Fruit fly (Drosophila melanogaster) whole organism, embryonic: Measurements from ENCODE around the gene CG31275.

Source experiments
- Bdp1 ChIP-seq: fragments of 200-800 bp; sonication (Bioruptor generic); optimal IDR thresholded peaks from 3 replicates; lab custom pipeline; 2016; ENCODE audit warnings: missing biosample characterization, missing genetic modification characterization
- BtbVII ChIP-seq: fragments of 200-800 bp; sonication (Bioruptor generic); optimal IDR thresholded peaks from 3 replicates; lab custom pipeline; 2017; ENCODE audit warnings: missing biosample characterization, mild to moderate bottlenecking, missing genetic modification characterization
- CG10267 ChIP-seq: fragments of 200-800 bp; sonication (Bioruptor generic); optimal IDR thresholded peaks from 2 replicates; lab custom pipeline; 2018; ENCODE audit warnings: missing biosample characterization, mild to moderate bottlenecking, missing genetic modification characterization, moderate library complexity
- CG10543 ChIP-seq: fragments of 200-800 bp; sonication (Bioruptor generic); optimal IDR thresholded peaks from 3 replicates; lab custom pipeline; 2017; ENCODE audit warnings: missing biosample characterization, mild to moderate bottlenecking, missing genetic modification characterization, moderate library complexity
- CG11085 ChIP-seq: fragments of 200-800 bp; sonication (Bioruptor generic); IDR thresholded peaks from 2 replicates; pipeline ENCODE4 v1.3.6; 2022; ENCODE audit warnings: missing biosample characterization, missing genetic modification characterization
- CG11093 ChIP-seq: fragments of 200-800 bp; sonication (Bioruptor generic); IDR thresholded peaks from 3 replicates; pipeline ENCODE4 v1.3.6; 2022; ENCODE audit warnings: missing biosample characterization, missing genetic modification characterization
- CG11504 ChIP-seq: fragments of 200-800 bp; sonication (Bioruptor generic); optimal IDR thresholded peaks from 3 replicates; lab custom pipeline; 2019; ENCODE audit warnings: missing biosample characterization, mild to moderate bottlenecking, missing genetic modification characterization, moderate library complexity
- CG11560 ChIP-seq: fragments of 200-800 bp; sonication (Bioruptor generic); IDR thresholded peaks from 3 replicates; pipeline ENCODE4 v1.3.6; 2022; ENCODE audit warnings: missing biosample characterization, missing genetic modification characterization
- CG12155 ChIP-seq: fragments of 200-800 bp; sonication (Bioruptor generic); optimal IDR thresholded peaks from 3 replicates; lab custom pipeline; 2016; ENCODE audit warnings: missing biosample characterization, missing genetic modification characterization
- CG12769 ChIP-seq: fragments of 200-800 bp; sonication (Bioruptor generic); optimal IDR thresholded peaks from 2 replicates; lab custom pipeline; 2019; ENCODE audit warnings: missing biosample characterization, mild to moderate bottlenecking, missing genetic modification characterization, moderate library complexity
- CG13296 ChIP-seq: fragments of 200-800 bp; sonication (Bioruptor generic); optimal IDR thresholded peaks from 3 replicates; lab custom pipeline; 2018; ENCODE audit warnings: missing biosample characterization, mild to moderate bottlenecking, missing genetic modification characterization
- CG15601 ChIP-seq: fragments of 200-800 bp; sonication (Bioruptor generic); optimal IDR thresholded peaks from 3 replicates; lab custom pipeline; 2019; ENCODE audit warnings: missing biosample characterization, mild to moderate bottlenecking, missing genetic modification characterization, moderate library complexity
- CG1603 ChIP-seq: fragments of 200-800 bp; sonication (Bioruptor generic); optimal IDR thresholded peaks from 2 replicates; lab custom pipeline; 2019; ENCODE audit warnings: missing biosample characterization, mild to moderate bottlenecking, missing genetic modification characterization, moderate library complexity
- CG17361 ChIP-seq: fragments of 200-800 bp; sonication (Bioruptor generic); IDR thresholded peaks from 3 replicates; pipeline ENCODE4 v1.3.6; 2022; ENCODE audit warnings: missing biosample characterization, missing genetic modification characterization
- CG17568 ChIP-seq: fragments of 200-800 bp; sonication (Bioruptor generic); optimal IDR thresholded peaks from 2 replicates; lab custom pipeline; 2018; ENCODE audit warnings: missing biosample characterization, mild to moderate bottlenecking, missing genetic modification characterization, moderate library complexity
- CG34224 ChIP-seq: fragments of 200-800 bp; sonication (Bioruptor generic); IDR thresholded peaks from 3 replicates; pipeline ENCODE4 v1.3.6; 2022; ENCODE audit warnings: missing biosample characterization, missing genetic modification characterization; ENCODE audit not compliant: partially characterized antibody
- CG34422 ChIP-seq: fragments of 200-800 bp; sonication (Bioruptor generic); IDR thresholded peaks from 3 replicates; pipeline ENCODE4 v1.3.6; 2022; ENCODE audit warnings: missing biosample characterization, missing genetic modification characterization
- CG42726 ChIP-seq: fragments of 200-800 bp; sonication (Bioruptor generic); IDR thresholded peaks from 2 replicates; pipeline ENCODE4 v1.3.6; 2022; ENCODE audit warnings: missing biosample characterization, missing genetic modification characterization; ENCODE audit not compliant: partially characterized antibody
- CG4820 ChIP-seq: fragments of 200-800 bp; sonication (Bioruptor generic); optimal IDR thresholded peaks from 3 replicates; lab custom pipeline; 2016; ENCODE audit warnings: missing biosample characterization, missing genetic modification characterization
- CG7745 ChIP-seq: fragments of 200-800 bp; sonication (Bioruptor generic); optimal IDR thresholded peaks from 2 replicates; lab custom pipeline; 2018; ENCODE audit warnings: missing biosample characterization, mild to moderate bottlenecking, missing genetic modification characterization, moderate library complexity
- CG9437 ChIP-seq: fragments of 200-800 bp; sonication (Bioruptor generic); optimal IDR thresholded peaks from 2 replicates; lab custom pipeline; 2018; ENCODE audit warnings: missing biosample characterization, mild to moderate bottlenecking, missing genetic modification characterization
- Dfd ChIP-seq, 2 experiments: fragments of >200 bp; optimal IDR thresholded peaks; 2 replicates each; lab custom pipeline; 2017; ENCODE audit warnings: missing biosample characterization in 2 of 2, missing genetic modification characterization in 2 of 2
- Oaz ChIP-seq: fragments of 200-800 bp; sonication (Bioruptor generic); IDR thresholded peaks from 2 replicates; pipeline ENCODE4 v1.3.6; 2022; ENCODE audit warnings: missing biosample characterization, missing genetic modification characterization
- Oli ChIP-seq: fragments of 200-800 bp; sonication (Bioruptor generic); optimal IDR thresholded peaks from 2 replicates; lab custom pipeline; 2018; ENCODE audit warnings: missing biosample characterization, mild to moderate bottlenecking, missing genetic modification characterization, moderate library complexity
- Poxn ChIP-seq: fragments of 200-800 bp; sonication (Bioruptor generic); IDR thresholded peaks from 2 replicates; pipeline ENCODE4 v1.3.6; 2022; ENCODE audit warnings: missing biosample characterization, missing genetic modification characterization
- Six4 ChIP-seq: fragments of 200-800 bp; sonication (Bioruptor generic); optimal IDR thresholded peaks from 2 replicates; lab custom pipeline; 2016; ENCODE audit warnings: missing biosample characterization, missing genetic modification characterization
- aop ChIP-seq: fragments of 200-800 bp; sonication (Bioruptor generic); IDR thresholded peaks from 2 replicates; pipeline ENCODE4 v1.3.6; 2022; ENCODE audit warnings: missing biosample characterization, missing genetic modification characterization
- ap ChIP-seq: fragments of 200-800 bp; sonication (Bioruptor generic); IDR thresholded peaks from 2 replicates; pipeline ENCODE4 v1.3.6; 2022; ENCODE audit warnings: missing biosample characterization, missing genetic modification characterization
- bsh ChIP-seq, 2 experiments: fragments of 200-800 bp; sonication (Bioruptor generic); optimal IDR thresholded peaks; 2 replicates each; lab custom pipeline; 2017 to 2018; ENCODE audit warnings: mild to moderate bottlenecking in 2 of 2, missing biosample characterization in 2 of 2, missing genetic modification characterization in 2 of 2, moderate library complexity in 1 of 2
- dm ChIP-seq: fragments of 200-800 bp; sonication (Bioruptor generic); optimal IDR thresholded peaks from 3 replicates; lab custom pipeline; 2016; ENCODE audit warnings: missing biosample characterization, missing genetic modification characterization
- dmrt11E ChIP-seq: fragments of 200-800 bp; sonication (Bioruptor generic); optimal IDR thresholded peaks from 3 replicates; lab custom pipeline; 2018; ENCODE audit warnings: missing biosample characterization, mild to moderate bottlenecking, missing genetic modification characterization, moderate library complexity
- gcm2 ChIP-seq: fragments of 200-800 bp; sonication (Bioruptor generic); optimal IDR thresholded peaks from 2 replicates; lab custom pipeline; 2016; ENCODE audit warnings: missing biosample characterization, missing genetic modification characterization
- grn ChIP-seq: fragments of 200-800 bp; sonication (Bioruptor generic); optimal IDR thresholded peaks from 3 replicates; lab custom pipeline; 2017; ENCODE audit warnings: missing biosample characterization, missing genetic modification characterization
- her ChIP-seq: fragments of 200-800 bp; sonication (Bioruptor generic); optimal IDR thresholded peaks from 2 replicates; lab custom pipeline; 2016; ENCODE audit warnings: missing biosample characterization, missing genetic modification characterization
- insv ChIP-seq, 2 experiments: fragments of 200-800 bp; sonication (Bioruptor generic); optimal IDR thresholded peaks; 3 replicates each; lab custom pipeline; 2016 to 2018; ENCODE audit warnings: missing biosample characterization in 2 of 2, missing genetic modification characterization in 2 of 2
- kah ChIP-seq: fragments of 200-800 bp; sonication (Bioruptor generic); optimal IDR thresholded peaks from 2 replicates; lab custom pipeline; 2018; ENCODE audit warnings: missing biosample characterization, mild to moderate bottlenecking, missing genetic modification characterization
- kay ChIP-seq: fragments of 200-800 bp; sonication (Bioruptor generic); optimal IDR thresholded peaks from 2 replicates; lab custom pipeline; 2016; ENCODE audit warnings: missing biosample characterization, missing genetic modification characterization
- ken ChIP-seq: fragments of 200-800 bp; sonication (Bioruptor generic); IDR thresholded peaks from 3 replicates; pipeline ENCODE4 v1.3.6; 2022; ENCODE audit warnings: missing biosample characterization, missing genetic modification characterization
- lab ChIP-seq: fragments of 200-800 bp; sonication (Bioruptor generic); optimal IDR thresholded peaks from 3 replicates; lab custom pipeline; 2017; ENCODE audit warnings: missing biosample characterization, missing genetic modification characterization, mild to moderate bottlenecking, moderate library complexity, missing genetic modification reagents
- mld ChIP-seq: fragments of 200-800 bp; sonication (Bioruptor generic); IDR thresholded peaks from 3 replicates; pipeline ENCODE4 v1.3.6; 2022; ENCODE audit warnings: missing biosample characterization, missing genetic modification characterization; ENCODE audit not compliant: partially characterized antibody
- pita ChIP-seq: fragments of 200-800 bp; sonication (Bioruptor generic); optimal IDR thresholded peaks from 2 replicates; lab custom pipeline; 2017; ENCODE audit warnings: missing biosample characterization, mild to moderate bottlenecking, missing genetic modification characterization
- pros ChIP-seq: fragments of 200-800 bp; sonication (Bioruptor generic); optimal IDR thresholded peaks from 3 replicates; lab custom pipeline; 2019; ENCODE audit warnings: missing biosample characterization, mild to moderate bottlenecking, missing genetic modification characterization, moderate library complexity
- psq ChIP-seq: fragments of 200-800 bp; sonication (Bioruptor generic); optimal IDR thresholded peaks from 2 replicates; lab custom pipeline; 2017; ENCODE audit warnings: missing biosample characterization, missing genetic modification characterization
- pzg ChIP-seq: fragments of 200-800 bp; sonication (Bioruptor generic); optimal IDR thresholded peaks from 3 replicates; lab custom pipeline; 2018; ENCODE audit warnings: missing biosample characterization, mild to moderate bottlenecking, missing genetic modification characterization, moderate library complexity
- sima ChIP-seq: fragments of 200-800 bp; sonication (Bioruptor generic); optimal IDR thresholded peaks from 2 replicates; lab custom pipeline; 2016; ENCODE audit warnings: missing biosample characterization, missing genetic modification characterization
- sqz ChIP-seq: fragments of 200-800 bp; sonication (Bioruptor generic); optimal IDR thresholded peaks from 3 replicates; lab custom pipeline; 2018; ENCODE audit warnings: missing biosample characterization, mild to moderate bottlenecking, missing genetic modification characterization
- tap ChIP-seq: fragments of 200-800 bp; optimal IDR thresholded peaks from 3 replicates; lab custom pipeline; 2019; ENCODE audit warnings: missing biosample characterization, mild to moderate bottlenecking, missing genetic modification characterization, moderate library complexity
- tx ChIP-seq: fragments of 200-800 bp; sonication (Bioruptor generic); optimal IDR thresholded peaks from 2 replicates; lab custom pipeline; 2016; ENCODE audit warnings: missing biosample characterization, missing genetic modification characterization
- zen ChIP-seq: fragments of 200-800 bp; sonication (Bioruptor generic); optimal IDR thresholded peaks from 3 replicates; lab custom pipeline; 2018; ENCODE audit warnings: missing biosample characterization, mild to moderate bottlenecking, missing genetic modification characterization, moderate library complexity
- zfh1 ChIP-seq: fragments of 200-800 bp; sonication (Bioruptor generic); IDR thresholded peaks from 3 replicates; pipeline ENCODE4 v1.3.6; 2022; ENCODE audit warnings: missing biosample characterization, missing genetic modification characterization

Gene CG31275

DNA sequence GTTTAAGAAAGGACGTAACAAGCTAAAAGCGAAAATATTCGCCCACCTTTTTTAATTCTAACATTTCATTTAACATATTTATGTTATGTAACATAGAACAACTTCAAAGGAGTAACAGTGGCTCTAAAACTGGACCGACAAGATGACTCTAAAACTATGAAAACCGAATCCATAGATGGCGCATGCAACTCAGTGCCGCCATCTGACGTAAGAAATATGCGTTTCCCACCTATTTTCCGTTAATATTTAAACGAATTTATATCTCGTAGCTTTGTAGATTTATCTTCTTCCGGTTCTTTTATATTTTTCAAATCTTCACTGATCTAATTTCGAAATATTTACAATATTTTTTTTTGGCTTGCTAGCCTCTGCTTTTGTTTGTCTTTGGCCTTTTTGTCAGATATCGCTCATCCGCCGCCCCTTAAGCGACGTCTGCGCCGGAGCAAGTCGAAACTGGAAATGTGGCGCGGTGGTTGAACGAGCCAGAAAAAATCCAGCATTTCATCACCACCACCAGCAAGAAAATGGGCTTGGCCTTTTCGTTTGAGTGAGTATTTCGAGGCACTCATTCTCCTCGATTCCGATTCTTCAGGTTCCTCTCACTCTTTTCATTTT is 2.5 kb downstream of the CG31275 start (continued):
- TF ChIP-seq CG12769 (tag; lab: Kevin White, UChicago) = no peak
- TF ChIP-seq CG1603 (tag; lab: Kevin White, UChicago) = peak; percentile 35
- peak in 1 of 2 experiments; percentile 46 for TF ChIP-seq bsh (GFP tag; optimal IDR thresholded peaks at IDR 0.05; lab: Kevin White, UChicago)
- no peak for TF ChIP-seq CG11560
- TF ChIP-seq CG34422 (GFP tag; lab: Robert Waterston, UW) = no peak
- peak; percentile 45 for TF ChIP-seq pros (GFP tag; lab: Kevin White, UChicago)
- TF ChIP-seq grn = peak; percentile 5
- no peak for TF ChIP-seq Bdp1 (GFP tag; lab: Kevin White, UChicago)
- no peak for TF ChIP-seq pzg (GFP tag; lab: Kevin White, UChicago)
- TF ChIP-seq CG11504 (tag; lab: Kevin White, UChicago) = peak; percentile 52
- no peak for TF ChIP-seq Poxn (GFP tag; lab: Robert Waterston, UW)
- TF ChIP-seq sqz (GFP tag; lab: Kevin White, UChicago) = no peak
- no peak for TF ChIP-seq gcm2 (GFP tag; lab: Kevin White, UChicago)
- TF ChIP-seq zen (tag; lab: Kevin White, UChicago) = no peak
- peak; percentile 19 for TF ChIP-seq CG17568 (GFP tag; lab: Kevin White, UChicago)
- no peak for TF ChIP-seq tap
- peak; percentile 39; the same call in 1 of the 3 replicates for TF ChIP-seq zfh1
- peak; percentile 6 for TF ChIP-seq Oli (tag; lab: Kevin White, UChicago)
- peak; percentile 26 for TF ChIP-seq CG12155 (GFP tag; lab: Kevin White, UChicago)
- TF ChIP-seq mld = no peak
- no peak for TF ChIP-seq psq (GFP tag; lab: Kevin White, UChicago)
- peak; percentile 41 for TF ChIP-seq CG15601
- TF ChIP-seq dmrt11E = peak; percentile 50
- no peak for TF ChIP-seq CG34224 (GFP tag; lab: Robert Waterston, UW)
- no peak for TF ChIP-seq Oaz
- no peak for TF ChIP-seq CG13296 (GFP tag; lab: Kevin White, UChicago)
- peak; percentile 40 for TF ChIP-seq CG10267 (tag; lab: Kevin White, UChicago)
- no peak for TF ChIP-seq CG9437 (GFP tag; lab: Kevin White, UChicago)
- no peak for TF ChIP-seq BtbVII (GFP tag; lab: Kevin White, UChicago)
- TF ChIP-seq her = no peak
- TF ChIP-seq tx (GFP tag; lab: Kevin White, UChicago) = peak; percentile 16
- TF ChIP-seq CG11093 = peak; percentile 7; the same call in 1 of the 3 replicates
- TF ChIP-seq lab (GFP tag; lab: Kevin White, UChicago) = no peak
- no peak for TF ChIP-seq aop (GFP tag; lab: Robert Waterston, UW)
- TF ChIP-seq Dfd (GFP tag; optimal IDR thresholded peaks at IDR 0.05; lab: Kevin White, UChicago) = no peak
- TF ChIP-seq pita (GFP tag; lab: Kevin White, UChicago) = peak; percentile 58
- TF ChIP-seq ap (GFP tag; lab: Robert Waterston, UW) = no peak
- peak; percentile 50 for TF ChIP-seq CG4820 (GFP tag; lab: Kevin White, UChicago)
- no peak for TF ChIP-seq Six4 (GFP tag; lab: Kevin White, UChicago)
- TF ChIP-seq CG11085 = no peak
- TF ChIP-seq CG17361 (GFP tag; lab: Robert Waterston, UW) = peak; percentile 41; the same call in 2 of the 3 replicates
- no peak for TF ChIP-seq kah (GFP tag; lab: Kevin White, UChicago)
- no peak for TF ChIP-seq CG7745 (tag; lab: Kevin White, UChicago)
- peak; percentile 1 for TF ChIP-seq dm (GFP tag; lab: Kevin White, UChicago)
- no peak for TF ChIP-seq kay
- TF ChIP-seq insv (GFP tag; optimal IDR thresholded peaks at IDR 0.05; lab: Kevin White, UChicago) = peak in 1 of 2 experiments; percentile 74
- no peak for TF ChIP-seq sima (GFP tag; lab: Kevin White, UChicago)
- 0 out of 2 replicates have a peak, but pooled peaks have one; percentile 38 for TF ChIP-seq CG42726 (GFP tag; lab: Robert Waterston, UW)
- TF ChIP-seq CG10543 (GFP tag; lab: Kevin White, UChicago) = no peak
- 0 out of 3 replicates have a peak, but pooled peaks have one; percentile 26 for TF ChIP-seq ken (GFP tag; lab: Robert Waterston, UW)
